Worm (Caenorhabditis elegans) whole organism, L3 larva: Measurements from ENCODE around the gene srv-19.

ENCODE experiments used
- ZK546.5 ChIP-seq: sonication (generic microtip); optimal IDR thresholded peaks from 2 replicates; lab custom pipeline; 2017; ENCODE audit warnings: missing biosample characterization, missing genetic modification characterization
- aly-2 ChIP-seq: fragments of 150-350 bp; optimal IDR thresholded peaks from 2 replicates; lab custom pipeline; 2014; ENCODE audit warnings: missing biosample characterization, missing genetic modification characterization
- ama-1 ChIP-seq: fragments of 150-350 bp; optimal IDR thresholded peaks from 2 replicates; lab custom pipeline; 2018
- ceh-28 ChIP-seq: fragments of 150-350 bp; optimal IDR thresholded peaks from 2 replicates; lab custom pipeline; 2014; ENCODE audit warnings: missing biosample characterization, missing genetic modification reagents, missing genetic modification characterization
- daf-12 ChIP-seq: fragments of 150-350 bp; optimal IDR thresholded peaks from 2 replicates; lab custom pipeline; 2014; ENCODE audit warnings: missing biosample characterization, missing genetic modification reagents, missing genetic modification characterization
- egl-27 ChIP-seq: sonication (generic microtip); optimal IDR thresholded peaks from 4 replicates; lab custom pipeline; 2017; ENCODE audit warnings: missing biosample characterization, missing genetic modification reagents, missing genetic modification characterization
- egl-5 ChIP-seq: fragments of 150-350 bp; optimal IDR thresholded peaks from 2 replicates; lab custom pipeline; 2017; ENCODE audit warnings: missing biosample characterization, missing genetic modification reagents, missing genetic modification characterization, inconsistent platforms
- elt-1 ChIP-seq: fragments of 150-350 bp; optimal IDR thresholded peaks from 2 replicates; lab custom pipeline; 2014; ENCODE audit warnings: missing biosample characterization, missing genetic modification characterization
- elt-3 ChIP-seq, 3 experiments: fragments of 150-350 bp in 1 of 3; sonication (generic microtip) in 2 of 3; optimal IDR thresholded peaks; 2 replicates in 2 of 3; 4 replicates in 1 of 3; lab custom pipeline; 2014 to 2017; ENCODE audit warnings: missing biosample characterization in 3 of 3, missing genetic modification characterization in 3 of 3
- fkh-10 ChIP-seq: sonication (generic microtip); optimal IDR thresholded peaks from 2 replicates; lab custom pipeline; 2017; ENCODE audit warnings: missing biosample characterization, missing genetic modification reagents, missing genetic modification characterization
- fkh-2 ChIP-seq: fragments of 150-350 bp; optimal IDR thresholded peaks from 2 replicates; lab custom pipeline; 2014; ENCODE audit warnings: missing biosample characterization, missing genetic modification reagents, missing genetic modification characterization
- fos-1 ChIP-seq: fragments of 150-350 bp; optimal IDR thresholded peaks from 2 replicates; lab custom pipeline; 2014; ENCODE audit warnings: missing biosample characterization, missing genetic modification characterization
- hmg-11 ChIP-seq: sonication (generic microtip); optimal IDR thresholded peaks from 2 replicates; lab custom pipeline; 2016; ENCODE audit warnings: missing genetic modification characterization, missing compliant biosample characterization
- jun-1 ChIP-seq: fragments of 150-350 bp; optimal IDR thresholded peaks from 2 replicates; lab custom pipeline; 2014; ENCODE audit warnings: missing biosample characterization, missing genetic modification reagents, missing genetic modification characterization
- lin-15B ChIP-seq: fragments of 150-350 bp; optimal IDR thresholded peaks from 2 replicates; lab custom pipeline; 2014; ENCODE audit warnings: missing biosample characterization, missing genetic modification characterization
- mml-1 ChIP-seq: fragments of 150-350 bp; sonication (generic microtip); optimal IDR thresholded peaks from 3 replicates; lab custom pipeline; 2014; ENCODE audit warnings: missing biosample characterization, missing genetic modification characterization
- nfya-1 ChIP-seq: sonication (generic microtip); optimal IDR thresholded peaks from 2 replicates; lab custom pipeline; 2017; ENCODE audit warnings: missing genetic modification characterization, mild to moderate bottlenecking, missing compliant biosample characterization, antibody characterized with exemption, moderate library complexity; ENCODE audit not compliant: insufficient read depth
- nhr-11 ChIP-seq: fragments of 150-350 bp; optimal IDR thresholded peaks from 2 replicates; lab custom pipeline; 2014; ENCODE audit warnings: missing biosample characterization, missing genetic modification characterization
- nhr-12 ChIP-seq: fragments of 150-350 bp; optimal IDR thresholded peaks from 2 replicates; lab custom pipeline; 2014; ENCODE audit warnings: missing biosample characterization, missing genetic modification characterization
- nhr-23 ChIP-seq: fragments of 150-350 bp; optimal IDR thresholded peaks from 2 replicates; lab custom pipeline; 2014; ENCODE audit warnings: missing biosample characterization, missing genetic modification reagents, missing genetic modification characterization
- nhr-25 ChIP-seq: sonication (generic microtip); optimal IDR thresholded peaks from 2 replicates; lab custom pipeline; 2017; ENCODE audit warnings: missing biosample characterization, missing genetic modification characterization
- nhr-28 ChIP-seq: fragments of 150-350 bp; optimal IDR thresholded peaks from 2 replicates; lab custom pipeline; 2014; ENCODE audit warnings: missing biosample characterization, missing genetic modification characterization
- nhr-43 ChIP-seq: sonication (generic microtip); optimal IDR thresholded peaks from 2 replicates; lab custom pipeline; 2016; ENCODE audit warnings: mild to moderate bottlenecking, missing genetic modification characterization, missing compliant biosample characterization; ENCODE audit not compliant: poor library complexity, severe bottlenecking
- nhr-67 ChIP-seq: fragments of 150-350 bp; optimal IDR thresholded peaks from 2 replicates; lab custom pipeline; 2014; ENCODE audit warnings: missing biosample characterization, missing genetic modification characterization
- nhr-76 ChIP-seq: fragments of 150-350 bp; sonication (generic microtip); optimal IDR thresholded peaks from 5 replicates; lab custom pipeline; 2014; ENCODE audit warnings: missing biosample characterization, missing genetic modification characterization
- nhr-77 ChIP-seq: fragments of 150-350 bp; optimal IDR thresholded peaks from 2 replicates; lab custom pipeline; 2014; ENCODE audit warnings: missing biosample characterization, missing genetic modification characterization
- pqm-1 ChIP-seq: fragments of 150-350 bp; optimal IDR thresholded peaks from 2 replicates; lab custom pipeline; 2017; ENCODE audit warnings: missing biosample characterization, missing genetic modification characterization, inconsistent platforms
- sea-2 ChIP-seq: fragments of 150-350 bp; sonication (generic microtip); optimal IDR thresholded peaks from 4 replicates; lab custom pipeline; 2014; ENCODE audit warnings: missing biosample characterization, missing genetic modification reagents, missing genetic modification characterization
- snpc-4 ChIP-seq: fragments of 150-350 bp; optimal IDR thresholded peaks from 2 replicates; lab custom pipeline; 2014; ENCODE audit warnings: missing biosample characterization, missing genetic modification characterization
- tbx-2 ChIP-seq: sonication (generic microtip); optimal IDR thresholded peaks from 2 replicates; lab custom pipeline; 2016; ENCODE audit warnings: mild to moderate bottlenecking, missing genetic modification characterization, missing compliant biosample characterization
- unc-39 ChIP-seq: sonication (generic microtip); optimal IDR thresholded peaks from 4 replicates; lab custom pipeline; 2017; ENCODE audit warnings: missing biosample characterization, missing genetic modification characterization
- zag-1 ChIP-seq: fragments of 150-350 bp; optimal IDR thresholded peaks from 2 replicates; lab custom pipeline; 2014; ENCODE audit warnings: missing biosample characterization, missing genetic modification characterization

The srv-19 gene

ce11 chrIV:5860762-5861161 lies 13.0 kb downstream of the srv-19 start:
- TF ChIP-seq fkh-10 (GFP tag; lab: Kevin White, UChicago) (no peak), pqm-1 (no peak), tbx-2 (tag; lab: Kevin White, UChicago) (no peak), unc-39 (no peak)

DNA sequence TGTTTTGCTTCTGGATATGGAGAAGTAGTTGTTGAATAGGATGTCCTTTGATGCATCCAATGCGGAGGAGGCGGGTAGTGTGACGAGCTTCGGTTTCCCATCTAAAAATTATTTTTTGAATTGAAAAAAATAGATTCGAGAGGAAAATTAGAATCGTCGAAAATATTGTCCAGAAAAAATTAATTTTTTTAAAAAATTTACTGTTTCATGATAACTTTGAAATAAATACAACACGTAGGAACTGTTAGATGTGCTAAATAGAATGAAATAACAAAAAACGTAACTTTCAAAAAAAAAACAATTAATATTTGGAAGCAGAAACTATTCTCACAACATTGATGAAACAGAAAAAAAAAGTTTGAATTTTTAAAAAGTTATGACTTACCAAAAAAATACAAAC lies 13.8 kb downstream of the srv-19 start, which contains the start of gene C06E7.4:
Gene C06E7.4, minus strand, starts transcription at position 101 of the 400 bp plus-strand sequence.
- TF ChIP-seq daf-12 (tag; lab: Kevin White, UChicago) (no peak), nhr-76 (tag; lab: Kevin White, UChicago) (no peak), elt-1 (no peak), nhr-28 (tag; lab: Kevin White, UChicago) (no peak), unc-39 (no peak), ZK546.5 (tag; lab: Kevin White, UChicago) (no peak), fkh-2 (tag; lab: Kevin White, UChicago) (no peak), zag-1 (tag; lab: Kevin White, UChicago) (no peak), nhr-12 (tag; lab: Kevin White, UChicago) (no peak), elt-3 (tag; optimal IDR thresholded peaks at IDR 0.05; lab: Kevin White, UChicago) (no peak), sea-2 (no peak), nfya-1 (tag; lab: Kevin White, UChicago) (no peak), aly-2 (tag; lab: Kevin White, UChicago) (no peak), nhr-43 (tag; lab: Kevin White, UChicago) (no peak), nhr-77 (no peak), hmg-11 (tag; lab: Kevin White, UChicago) (no peak), egl-27 (tag; lab: Kevin White, UChicago) (no peak), lin-15B (tag; lab: Kevin White, UChicago) (no peak), fos-1 (tag; lab: Kevin White, UChicago) (no peak), nhr-11 (tag; lab: Kevin White, UChicago) (no peak)
- TF ChIP-seq, all 47 proteins: peak for 0

ce11 chrIV:5858212-5858611 lies 15.5 kb downstream of the srv-19 start:
- no peak for TF ChIP-seq ama-1 (lab: Kevin White, UChicago)
- TF ChIP-seq nhr-23 (tag; lab: Kevin White, UChicago): peak; percentile 72
- TF ChIP-seq elt-3 (tag; optimal IDR thresholded peaks at IDR 0.05; lab: Kevin White, UChicago): peak in 1 of 3 experiments; percentile 78
- TF ChIP-seq nhr-43 (tag; lab: Kevin White, UChicago): peak; percentile 41

- TF ChIP-seq elt-3 (tag; optimal IDR thresholded peaks at IDR 0.05; lab: Kevin White, UChicago): no peak
- no peak for TF ChIP-seq elt-1
- no peak for TF ChIP-seq nhr-12 (tag; lab: Kevin White, UChicago)
- no peak for TF ChIP-seq egl-5 (tag; lab: Kevin White, UChicago)
- TF ChIP-seq mml-1 (tag; lab: Kevin White, UChicago): no peak
- no peak for TF ChIP-seq nhr-23 (tag; lab: Kevin White, UChicago)
- TF ChIP-seq nhr-25: no peak
- no peak for TF ChIP-seq fkh-2 (tag; lab: Kevin White, UChicago)
- no peak for TF ChIP-seq nhr-67 (tag; lab: Kevin White, UChicago)
- no peak for TF ChIP-seq daf-12 (tag; lab: Kevin White, UChicago)
These were observed 16.8 kb downstream of the srv-19 start for ce11 chrIV:5856975-5857374.

ce11 chrIV:5855608-5856007 lies 18.1 kb downstream of the srv-19 start:
- no peak for TF ChIP-seq jun-1 (tag; lab: Kevin White, UChicago)
- TF ChIP-seq snpc-4: no peak
- no peak for TF ChIP-seq hmg-11 (tag; lab: Kevin White, UChicago)
- no peak for TF ChIP-seq egl-27 (tag; lab: Kevin White, UChicago)
- TF ChIP-seq nfya-1 (tag; lab: Kevin White, UChicago): no peak
- no peak for TF ChIP-seq ceh-28
- TF ChIP-seq, all 47 proteins: peak for 0
